Worm (Caenorhabditis elegans) whole organism, L1 larva: ENCODE measurements around the gene dmsr-5.

Experiments used
- ces-1 ChIP-seq: fragments of 150-350 bp; optimal IDR thresholded peaks from 2 replicates; lab custom pipeline; 2014; ENCODE audit warnings: missing biosample characterization, missing genetic modification reagents, missing genetic modification characterization
- lin-39 ChIP-seq: fragments of 150-350 bp; optimal IDR thresholded peaks from 2 replicates; lab custom pipeline; 2014; ENCODE audit warnings: missing biosample characterization, missing genetic modification reagents, missing genetic modification characterization
- lsy-2 ChIP-seq, 2 experiments: fragments of 150-350 bp; optimal IDR thresholded peaks; 2 replicates each; lab custom pipeline; 2014; ENCODE audit warnings: missing biosample characterization in 2 of 2, missing genetic modification characterization in 2 of 2
- mep-1 ChIP-seq: fragments of 150-350 bp; optimal IDR thresholded peaks from 2 replicates; lab custom pipeline; 2014; ENCODE audit warnings: missing biosample characterization, missing genetic modification characterization
- nhr-237 ChIP-seq: fragments of 150-350 bp; optimal IDR thresholded peaks from 2 replicates; lab custom pipeline; 2014; ENCODE audit warnings: missing biosample characterization, missing genetic modification characterization
- snpc-4 ChIP-seq: fragments of 150-350 bp; optimal IDR thresholded peaks from 2 replicates; lab custom pipeline; 2014; ENCODE audit warnings: missing biosample characterization, missing genetic modification characterization
- unc-130 ChIP-seq: fragments of 150-350 bp; optimal IDR thresholded peaks from 2 replicates; lab custom pipeline; 2017; ENCODE audit warnings: missing biosample characterization, missing genetic modification characterization, inconsistent platforms

- TF ChIP-seq lsy-2 (tag; optimal IDR thresholded peaks at IDR 0.05; lab: Kevin White, UChicago), result no peak
- TF ChIP-seq ces-1 (GFP tag; lab: Kevin White, UChicago), result no peak
- TF ChIP-seq snpc-4, result no peak
- TF ChIP-seq nhr-237 (tag; lab: Kevin White, UChicago), result no peak
- no peak for TF ChIP-seq mep-1 (tag; lab: Kevin White, UChicago)
- no peak for TF ChIP-seq lin-39 (tag; lab: Kevin White, UChicago)
- no peak for TF ChIP-seq unc-130
These were observed 52.2 kb downstream of the dmsr-5 start for ce11 chrIII:10942905-10943304.
